Worm (Caenorhabditis elegans) whole organism, midembryonic: ENCODE measurements around the gene W05E10.1.

Experiments used
- T22C8.4 ChIP-seq: fragments of 200-800 bp; sonication (Bioruptor generic); IDR thresholded peaks from 2 replicates; pipeline ENCODE4 v1.3.6; 2022; ENCODE audit warnings: missing genetic modification characterization, missing compliant biosample characterization
- ztf-23 ChIP-seq: fragments of 200-800 bp; sonication (Bioruptor generic); IDR thresholded peaks from 2 replicates; pipeline ENCODE4 v1.3.6; 2022; ENCODE audit warnings: missing genetic modification reagents, missing genetic modification characterization, missing compliant biosample characterization

ce11 chrV:11730060-11730459 is 38.6 kb upstream of the W05E10.1 start, which contains the start of gene rhr-2:
- TF ChIP-seq ztf-23 (GFP tag; lab: Robert Waterston, UW) = no peak
- TF ChIP-seq T22C8.4 (GFP tag; lab: Robert Waterston, UW) = no peak
